Fruit fly (Drosophila melanogaster): ENCODE results near the gene Miro.

Gene Miro

DNA sequence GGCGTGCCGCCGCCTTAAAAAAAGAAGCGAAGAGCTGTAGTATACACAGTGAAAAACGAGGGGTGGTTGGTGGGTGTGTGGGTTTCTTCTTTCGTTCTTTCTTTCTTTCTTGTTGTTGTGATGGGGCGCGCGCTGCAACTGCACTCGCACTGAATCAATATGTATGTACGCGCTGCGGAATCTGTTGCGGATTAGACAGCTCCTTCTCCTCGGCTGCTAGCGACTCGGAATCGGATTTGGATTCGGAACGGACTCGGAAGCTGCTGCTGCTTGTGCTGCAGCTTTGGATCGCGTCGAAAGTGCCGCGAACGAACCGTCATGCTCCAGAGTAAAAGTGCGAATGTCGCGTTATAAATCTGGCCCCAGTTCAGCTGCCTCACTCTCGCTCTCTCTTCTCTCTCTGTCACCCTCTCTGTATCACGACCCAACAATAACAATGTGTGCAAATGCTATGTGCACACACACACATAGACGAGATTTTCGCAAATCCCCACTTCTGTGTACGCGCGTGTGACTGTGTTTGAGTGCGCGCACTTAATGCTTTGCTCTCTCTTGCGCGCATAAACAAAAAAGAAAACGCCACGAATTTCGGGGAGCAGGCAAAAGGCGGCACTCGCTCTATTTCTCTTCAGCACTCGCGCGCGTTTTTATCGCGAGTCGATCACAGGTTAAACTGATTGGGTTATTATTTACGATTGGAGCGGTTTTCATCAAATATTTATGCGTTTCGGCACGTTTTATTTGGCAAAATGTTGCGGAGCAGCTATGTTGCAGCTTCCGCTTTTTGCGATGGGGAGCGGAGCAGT is 7.4 kb downstream of the Miro start (continued):
- TF ChIP-seq chm (GFP tag; IDR thresholded peaks at IDR 0.05), result peak; percentile 63
- no peak for TF ChIP-seq E2f1 (GFP tag; IDR thresholded peaks at IDR 0.05)
- no peak for TF ChIP-seq CG8944 (GFP tag; optimal IDR thresholded peaks at IDR 0.05)
- TF ChIP-seq Mad (GFP tag; optimal IDR thresholded peaks at IDR 0.05), result no peak
- peak; percentile 51 for TF ChIP-seq CG6854 (GFP tag; optimal IDR thresholded peaks at IDR 0.05)
- no peak for TF ChIP-seq sima (GFP tag; optimal IDR thresholded peaks at IDR 0.05)
- no peak for TF ChIP-seq Dek (tag; optimal IDR thresholded peaks at IDR 0.05)
- no peak for TF ChIP-seq CG10979 (tag; optimal IDR thresholded peaks at IDR 0.05)
- TF ChIP-seq al (GFP tag; IDR thresholded peaks at IDR 0.05), result peak; percentile 7; the same call in 1 of the 2 replicates
- TF ChIP-seq nom (GFP tag; optimal IDR thresholded peaks at IDR 0.05), result peak; percentile 36
- TF ChIP-seq gcm2 (GFP tag; optimal IDR thresholded peaks at IDR 0.05), result no peak
- peak in 1 of 2 experiments; percentile 57 for TF ChIP-seq Eip74EF (GFP tag; optimal IDR thresholded peaks at IDR 0.05)
- TF ChIP-seq otp (GFP tag; IDR thresholded peaks at IDR 0.05), result no peak
- no peak for TF ChIP-seq MBD-R2 (GFP tag; IDR thresholded peaks at IDR 0.05)
- TF ChIP-seq Hr51 (GFP tag; optimal IDR thresholded peaks at IDR 0.05), result no peak
- no peak for TF ChIP-seq CG3995 (GFP tag; optimal IDR thresholded peaks at IDR 0.05)
- TF ChIP-seq CG16779 (GFP tag; IDR thresholded peaks at IDR 0.05), result peak; percentile 74
- TF ChIP-seq CG7987 (GFP tag; optimal IDR thresholded peaks at IDR 0.05), result no peak
- TF ChIP-seq CG17385 (GFP tag; optimal IDR thresholded peaks at IDR 0.05), result peak; percentile 44
- no peak for TF ChIP-seq odd (GFP tag; optimal IDR thresholded peaks at IDR 0.05)
- TF ChIP-seq gsb-n (tag; optimal IDR thresholded peaks at IDR 0.05), result peak; percentile 14
- no peak for TF ChIP-seq sc (optimal IDR thresholded peaks at IDR 0.05)
- TF ChIP-seq sc (GFP tag; optimal IDR thresholded peaks at IDR 0.05), result no peak
- TF ChIP-seq CG13424 (tag; optimal IDR thresholded peaks at IDR 0.05), result peak; percentile 2
- no peak for TF ChIP-seq CG15073 (GFP tag; optimal IDR thresholded peaks at IDR 0.05)
- TF ChIP-seq wdn (GFP tag; IDR thresholded peaks at IDR 0.05), result no peak
- no peak for TF ChIP-seq HLH4C (GFP tag; IDR thresholded peaks at IDR 0.05; ENCODE audit: partially characterized antibody)
- no peak for TF ChIP-seq hbn (GFP tag; IDR thresholded peaks at IDR 0.05; ENCODE audit: partially characterized antibody)
- TF ChIP-seq Med (GFP tag), result peak; percentile 49
- TF ChIP-seq fd64A (GFP tag; optimal IDR thresholded peaks at IDR 0.05), result no peak
- TF ChIP-seq Atf6 (GFP tag; IDR thresholded peaks at IDR 0.05), result peak; percentile 47; the same call in 1 of the 2 replicates
- TF ChIP-seq Opbp (GFP tag; IDR thresholded peaks at IDR 0.05; ENCODE audit: partially characterized antibody), result no peak
- no peak for TF ChIP-seq fd102C (GFP tag; optimal IDR thresholded peaks at IDR 0.05)
- TF ChIP-seq esg (GFP tag; conservative IDR thresholded peaks at IDR 0.05), result no peak
- TF ChIP-seq Dp (GFP tag; optimal IDR thresholded peaks at IDR 0.05), result no peak
- no peak for TF ChIP-seq Ada2b (GFP tag; IDR thresholded peaks at IDR 0.05)
- no peak for TF ChIP-seq CG3847 (GFP tag; IDR thresholded peaks at IDR 0.05)
- peak; percentile 9 for TF ChIP-seq MTF-1 (GFP tag; optimal IDR thresholded peaks at IDR 0.05; ENCODE audit: borderline replicate concordance)
- 0 out of 3 replicates have a peak, but pooled peaks have one; percentile 25 for TF ChIP-seq zen2 (GFP tag; IDR thresholded peaks at IDR 0.05; ENCODE audit: partially characterized antibody)
- no peak for TF ChIP-seq CG13123 (GFP tag; optimal IDR thresholded peaks at IDR 0.05)
- no peak for TF ChIP-seq trem (tag; optimal IDR thresholded peaks at IDR 0.05)
- TF ChIP-seq corto (GFP tag; optimal IDR thresholded peaks at IDR 0.05), result no peak
- TF ChIP-seq ase (GFP tag; IDR thresholded peaks at IDR 0.05), result no peak
- no peak for TF ChIP-seq CG7271 (tag; optimal IDR thresholded peaks at IDR 0.05)
- no peak for TF ChIP-seq gt (GFP tag; IDR thresholded peaks at IDR 0.05)
- TF ChIP-seq D (optimal IDR thresholded peaks at IDR 0.05), result peak; percentile 27
- TF ChIP-seq D (GFP tag; optimal IDR thresholded peaks at IDR 0.05), result no peak
- no peak for TF ChIP-seq CG18476 (GFP tag; optimal IDR thresholded peaks at IDR 0.05)
- no peak for TF ChIP-seq CG2712 (tag; optimal IDR thresholded peaks at IDR 0.05)

Measured in whole organism, embryonic.